Fruit fly (Drosophila melanogaster) whole organism: ENCODE data around the gene Gr33a.

ENCODE experiments used
- CG8478 ChIP-seq: fragments of >200 bp; optimal IDR thresholded peaks from 2 replicates; lab custom pipeline; 2018; ENCODE audit warnings: inconsistent platforms
- Dll ChIP-seq: fragments of >200 bp; optimal IDR thresholded peaks from 2 replicates; lab custom pipeline; 2017
- EcR ChIP-seq, 2 experiments: fragments of >200 bp; optimal IDR thresholded peaks; 2 replicates each; lab custom pipeline; 2017; ENCODE audit warnings: missing biosample characterization in 2 of 2, missing genetic modification characterization in 2 of 2, missing genetic modification reagents in 2 of 2
- pan ChIP-seq: fragments of >200 bp; optimal IDR thresholded peaks from 2 replicates; lab custom pipeline; 2017
- psq ChIP-seq: fragments of >200 bp; optimal IDR thresholded peaks from 2 replicates; lab custom pipeline; 2017
- usp ChIP-seq: fragments of >200 bp; optimal IDR thresholded peaks from 2 replicates; lab custom pipeline; 2017; ENCODE audit warnings: missing biosample characterization, missing genetic modification characterization, mixed read lengths

Gene Gr33a

dm6 chr2L:12137708-12138107 lies at the start of gene Gr33a:
Gene Gr33a, plus strand, starts transcription at chr2L:12138008.
- TF ChIP-seq Dll (lab: Kevin White, UChicago) (no peak), EcR (GFP tag; optimal IDR thresholded peaks at IDR 0.05; lab: Kevin White, UChicago) (no peak), psq (lab: Kevin White, UChicago) (no peak), usp (GFP tag; lab: Kevin White, UChicago) (no peak), pan (lab: Kevin White, UChicago) (no peak), CG8478 (lab: Kevin White, UChicago) (no peak)

dm6 chr2L:12089145-12089544 lies 48.7 kb upstream of the Gr33a start:
- no peak for TF ChIP-seq CG8478 (lab: Kevin White, UChicago)
- TF ChIP-seq usp (GFP tag; lab: Kevin White, UChicago): no peak
- no peak for TF ChIP-seq Dll (lab: Kevin White, UChicago)
- TF ChIP-seq psq (lab: Kevin White, UChicago): no peak
- TF ChIP-seq EcR (GFP tag; optimal IDR thresholded peaks at IDR 0.05; lab: Kevin White, UChicago): no peak
- TF ChIP-seq pan (lab: Kevin White, UChicago): no peak

- TF ChIP-seq pan (lab: Kevin White, UChicago) (no peak), usp (GFP tag; lab: Kevin White, UChicago) (no peak), Dll (lab: Kevin White, UChicago) (no peak), EcR (GFP tag; optimal IDR thresholded peaks at IDR 0.05; lab: Kevin White, UChicago) (no peak), psq (lab: Kevin White, UChicago) (no peak), CG8478 (lab: Kevin White, UChicago) (no peak)
Observed at dm6 chr2L:12091522-12091921, 46.3 kb upstream of the Gr33a start, which contains the start of gene Pex19. Gene Pex19, plus strand, starts transcription at chr2L:12091822.

- no peak for TF ChIP-seq EcR (GFP tag; optimal IDR thresholded peaks at IDR 0.05; lab: Kevin White, UChicago)
- TF ChIP-seq usp (GFP tag; lab: Kevin White, UChicago): no peak
- no peak for TF ChIP-seq pan (lab: Kevin White, UChicago)
- TF ChIP-seq Dll (lab: Kevin White, UChicago): no peak
- no peak for TF ChIP-seq CG8478 (lab: Kevin White, UChicago)
Observed at dm6 chr2L:12092041-12092440, 45.8 kb upstream of the Gr33a start.

- TF ChIP-seq pan (lab: Kevin White, UChicago): no peak
- TF ChIP-seq CG8478 (lab: Kevin White, UChicago): no peak
- TF ChIP-seq Dll (lab: Kevin White, UChicago): no peak
- no peak for TF ChIP-seq psq (lab: Kevin White, UChicago)
- no peak for TF ChIP-seq usp (GFP tag; lab: Kevin White, UChicago)
- TF ChIP-seq EcR (GFP tag; optimal IDR thresholded peaks at IDR 0.05; lab: Kevin White, UChicago): no peak
Observed at dm6 chr2L:12092719-12093118, 45.1 kb upstream of the Gr33a start.

dm6 chr2L:12093652-12094051 lies 44.2 kb upstream of the Gr33a start:
- no peak for TF ChIP-seq pan (lab: Kevin White, UChicago)
- TF ChIP-seq psq (lab: Kevin White, UChicago): no peak
- no peak for TF ChIP-seq EcR (GFP tag; optimal IDR thresholded peaks at IDR 0.05; lab: Kevin White, UChicago)
- TF ChIP-seq Dll (lab: Kevin White, UChicago): no peak
- no peak for TF ChIP-seq usp (GFP tag; lab: Kevin White, UChicago)
- TF ChIP-seq CG8478 (lab: Kevin White, UChicago): no peak

dm6 chr2L:12096396-12096813 lies 41.4 kb upstream of the Gr33a start, which contains the start of the genes CG6712 and Mt2:
Gene CG6712, minus strand, starts transcription at chr2L:12096511.
Gene Mt2, plus strand, starts transcription at chr2L:12096525.
- no peak for TF ChIP-seq EcR (GFP tag; optimal IDR thresholded peaks at IDR 0.05; lab: Kevin White, UChicago)
- TF ChIP-seq CG8478 (lab: Kevin White, UChicago): no peak
- no peak for TF ChIP-seq usp (GFP tag; lab: Kevin White, UChicago)
- no peak for TF ChIP-seq pan (lab: Kevin White, UChicago)
- no peak for TF ChIP-seq Dll (lab: Kevin White, UChicago)
- TF ChIP-seq psq (lab: Kevin White, UChicago): no peak

dm6 chr2L:12097698-12098097 lies 40.1 kb upstream of the Gr33a start, which contains the start of gene Ced-12:
Gene Ced-12, plus strand, starts transcription at chr2L:12097838.
- TF ChIP-seq psq (lab: Kevin White, UChicago): no peak
- no peak for TF ChIP-seq Dll (lab: Kevin White, UChicago)
- TF ChIP-seq pan (lab: Kevin White, UChicago): no peak
- no peak for TF ChIP-seq CG8478 (lab: Kevin White, UChicago)

- TF ChIP-seq Dll (lab: Kevin White, UChicago) (no peak), CG8478 (lab: Kevin White, UChicago) (no peak), usp (GFP tag; lab: Kevin White, UChicago) (no peak), EcR (GFP tag; optimal IDR thresholded peaks at IDR 0.05; lab: Kevin White, UChicago) (no peak), pan (lab: Kevin White, UChicago) (no peak), psq (lab: Kevin White, UChicago) (no peak)
Observed at dm6 chr2L:12103231-12104210, 34.3 kb upstream of the Gr33a start, which contains the start of the genes Patsas and ThrRS. Gene Patsas, minus strand, starts transcription at chr2L:12103285. Gene ThrRS, plus strand, starts transcription at chr2L:12103751.

dm6 chr2L:12107087-12107486 lies 30.7 kb upstream of the Gr33a start:
- no peak for TF ChIP-seq pan (lab: Kevin White, UChicago)
- no peak for TF ChIP-seq psq (lab: Kevin White, UChicago)
- no peak for TF ChIP-seq EcR (GFP tag; optimal IDR thresholded peaks at IDR 0.05; lab: Kevin White, UChicago)
- no peak for TF ChIP-seq CG8478 (lab: Kevin White, UChicago)
- TF ChIP-seq usp (GFP tag; lab: Kevin White, UChicago): no peak
- TF ChIP-seq Dll (lab: Kevin White, UChicago): no peak
